Worm (Caenorhabditis elegans) whole organism, L3 larva: Measurements from ENCODE around the gene W06G6.10.

Source experiments
- aly-2 ChIP-seq: fragments of 150-350 bp; optimal IDR thresholded peaks from 2 replicates; lab custom pipeline; 2014; ENCODE audit warnings: missing biosample characterization, missing genetic modification characterization
- ama-1 ChIP-seq: fragments of 150-350 bp; optimal IDR thresholded peaks from 2 replicates; lab custom pipeline; 2018
- ceh-16 ChIP-seq: sonication (generic microtip); optimal IDR thresholded peaks from 2 replicates; lab custom pipeline; 2017; ENCODE audit warnings: missing biosample characterization, missing genetic modification characterization
- ceh-82 ChIP-seq: fragments of 150-350 bp; optimal IDR thresholded peaks from 2 replicates; lab custom pipeline; 2014; ENCODE audit warnings: missing biosample characterization, missing genetic modification characterization
- egl-5 ChIP-seq: fragments of 150-350 bp; optimal IDR thresholded peaks from 2 replicates; lab custom pipeline; 2017; ENCODE audit warnings: missing biosample characterization, missing genetic modification reagents, missing genetic modification characterization, inconsistent platforms
- elt-2 ChIP-seq: sonication (generic microtip); optimal IDR thresholded peaks from 2 replicates; lab custom pipeline; 2016; ENCODE audit warnings: missing genetic modification reagents, mild to moderate bottlenecking, missing genetic modification characterization, missing compliant biosample characterization
- elt-3 ChIP-seq, 3 experiments: fragments of 150-350 bp in 1 of 3; sonication (generic microtip) in 2 of 3; optimal IDR thresholded peaks; 2 replicates in 2 of 3; 4 replicates in 1 of 3; lab custom pipeline; 2014 to 2017; ENCODE audit warnings: missing biosample characterization in 3 of 3, missing genetic modification characterization in 3 of 3
- eor-1 ChIP-seq, 2 experiments: fragments of 150-350 bp; optimal IDR thresholded peaks; 2 replicates each; lab custom pipeline; 2014 to 2018; ENCODE audit warnings: missing biosample characterization in 2 of 2, missing genetic modification characterization in 2 of 2
- fkh-10 ChIP-seq: sonication (generic microtip); optimal IDR thresholded peaks from 2 replicates; lab custom pipeline; 2017; ENCODE audit warnings: missing biosample characterization, missing genetic modification reagents, missing genetic modification characterization
- fkh-2 ChIP-seq: fragments of 150-350 bp; optimal IDR thresholded peaks from 2 replicates; lab custom pipeline; 2014; ENCODE audit warnings: missing biosample characterization, missing genetic modification reagents, missing genetic modification characterization
- fos-1 ChIP-seq: fragments of 150-350 bp; optimal IDR thresholded peaks from 2 replicates; lab custom pipeline; 2014; ENCODE audit warnings: missing biosample characterization, missing genetic modification characterization
- hmg-11 ChIP-seq: sonication (generic microtip); optimal IDR thresholded peaks from 2 replicates; lab custom pipeline; 2016; ENCODE audit warnings: missing genetic modification characterization, missing compliant biosample characterization
- jun-1 ChIP-seq: fragments of 150-350 bp; optimal IDR thresholded peaks from 2 replicates; lab custom pipeline; 2014; ENCODE audit warnings: missing biosample characterization, missing genetic modification reagents, missing genetic modification characterization
- lin-39 ChIP-seq: fragments of 150-350 bp; optimal IDR thresholded peaks from 2 replicates; lab custom pipeline; 2018; ENCODE audit warnings: missing biosample characterization, missing genetic modification reagents, missing genetic modification characterization
- lsy-12 ChIP-seq: sonication (generic microtip); optimal IDR thresholded peaks from 2 replicates; lab custom pipeline; 2016; ENCODE audit warnings: mild to moderate bottlenecking, missing genetic modification characterization, missing compliant biosample characterization
- mdl-1 ChIP-seq: fragments of 150-350 bp; optimal IDR thresholded peaks from 2 replicates; lab custom pipeline; 2014; ENCODE audit warnings: missing biosample characterization, missing genetic modification characterization
- nhr-11 ChIP-seq: fragments of 150-350 bp; optimal IDR thresholded peaks from 2 replicates; lab custom pipeline; 2014; ENCODE audit warnings: missing biosample characterization, missing genetic modification characterization
- nhr-12 ChIP-seq: fragments of 150-350 bp; optimal IDR thresholded peaks from 2 replicates; lab custom pipeline; 2014; ENCODE audit warnings: missing biosample characterization, missing genetic modification characterization
- nhr-237 ChIP-seq: fragments of 150-350 bp; optimal IDR thresholded peaks from 2 replicates; lab custom pipeline; 2014; ENCODE audit warnings: missing biosample characterization, missing genetic modification characterization
- nhr-25 ChIP-seq: sonication (generic microtip); optimal IDR thresholded peaks from 2 replicates; lab custom pipeline; 2017; ENCODE audit warnings: missing biosample characterization, missing genetic modification characterization
- nhr-43 ChIP-seq: sonication (generic microtip); optimal IDR thresholded peaks from 2 replicates; lab custom pipeline; 2016; ENCODE audit warnings: mild to moderate bottlenecking, missing genetic modification characterization, missing compliant biosample characterization; ENCODE audit not compliant: poor library complexity, severe bottlenecking
- nhr-67 ChIP-seq: fragments of 150-350 bp; optimal IDR thresholded peaks from 2 replicates; lab custom pipeline; 2014; ENCODE audit warnings: missing biosample characterization, missing genetic modification characterization
- pha-4 ChIP-seq: fragments of 150-350 bp; optimal IDR thresholded peaks from 2 replicates; lab custom pipeline; 2014; ENCODE audit warnings: missing biosample characterization, missing genetic modification reagents, missing genetic modification characterization
- pqm-1 ChIP-seq: fragments of 150-350 bp; optimal IDR thresholded peaks from 2 replicates; lab custom pipeline; 2017; ENCODE audit warnings: missing biosample characterization, missing genetic modification characterization, inconsistent platforms
- unc-39 ChIP-seq: sonication (generic microtip); optimal IDR thresholded peaks from 4 replicates; lab custom pipeline; 2017; ENCODE audit warnings: missing biosample characterization, missing genetic modification characterization
- ztf-11 ChIP-seq: fragments of 150-350 bp; optimal IDR thresholded peaks from 2 replicates; lab custom pipeline; 2014; ENCODE audit warnings: missing biosample characterization, missing genetic modification characterization

W06G6.10 gene

ce11 chrV:16610791-16611385 lies 36.1 kb downstream of the W06G6.10 start, which contains the start of gene srw-54:
TSS of gene srw-54 (plus strand) at chrV:16611335.
- TF ChIP-seq pqm-1 (tag; lab: Kevin White, UChicago) (peak; percentile 33), nhr-25 (no peak), pha-4 (tag; lab: Kevin White, UChicago) (peak; percentile 66), nhr-43 (tag; lab: Kevin White, UChicago) (no peak), nhr-67 (tag; lab: Kevin White, UChicago) (no peak), aly-2 (no peak), unc-39 (tag; lab: Kevin White, UChicago) (no peak), nhr-12 (tag; lab: Kevin White, UChicago) (no peak), elt-2 (tag; lab: Kevin White, UChicago) (peak; percentile 76), ceh-16 (tag; lab: Kevin White, UChicago) (no peak), fos-1 (no peak), nhr-237 (tag; lab: Kevin White, UChicago) (no peak), jun-1 (tag; lab: Kevin White, UChicago) (no peak), lin-39 (tag; lab: Kevin White, UChicago) (no peak)
- TF ChIP-seq, all 47 proteins: peak for 3

- no peak for TF ChIP-seq ceh-82 (tag; lab: Kevin White, UChicago)
- no peak for TF ChIP-seq mdl-1
- no peak for TF ChIP-seq eor-1 (tag; optimal IDR thresholded peaks at IDR 0.05; lab: Kevin White, UChicago)
- peak; percentile 87 for TF ChIP-seq elt-2 (tag; lab: Kevin White, UChicago)
- peak; percentile 48 for TF ChIP-seq pha-4 (tag; lab: Kevin White, UChicago)
- TF ChIP-seq jun-1 (tag; lab: Kevin White, UChicago) = peak; percentile 48
- peak; percentile 78 for TF ChIP-seq pqm-1 (tag; lab: Kevin White, UChicago)
Measured at ce11 chrV:16610094-16610493, 36.9 kb downstream of the W06G6.10 start.

DNA sequence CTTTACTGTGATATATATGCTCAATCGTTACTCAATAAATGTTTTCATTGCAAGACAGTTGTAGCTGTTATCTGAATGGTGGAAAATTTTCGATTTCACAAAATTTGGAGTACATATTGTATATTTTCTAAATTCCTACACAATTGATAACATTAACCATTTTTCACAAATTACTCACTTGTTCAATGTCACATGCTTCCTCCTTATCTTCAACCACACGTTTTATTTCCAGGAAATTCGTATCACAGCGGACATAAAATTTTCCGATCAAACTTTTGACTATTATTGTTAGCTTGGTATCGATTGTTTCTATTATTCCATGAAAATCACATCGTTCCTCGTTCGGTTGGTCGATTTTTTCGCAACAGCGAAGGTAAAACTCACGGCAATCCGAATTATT lies 38.5 kb downstream of the W06G6.10 start:
- TF ChIP-seq pqm-1 (tag; lab: Kevin White, UChicago) (peak; percentile 81), elt-2 (tag; lab: Kevin White, UChicago) (peak; percentile 59), fkh-10 (GFP tag; lab: Kevin White, UChicago) (no peak), jun-1 (tag; lab: Kevin White, UChicago) (peak; percentile 63), fkh-2 (tag; lab: Kevin White, UChicago) (no peak), pha-4 (tag; lab: Kevin White, UChicago) (peak; percentile 56)

DNA sequence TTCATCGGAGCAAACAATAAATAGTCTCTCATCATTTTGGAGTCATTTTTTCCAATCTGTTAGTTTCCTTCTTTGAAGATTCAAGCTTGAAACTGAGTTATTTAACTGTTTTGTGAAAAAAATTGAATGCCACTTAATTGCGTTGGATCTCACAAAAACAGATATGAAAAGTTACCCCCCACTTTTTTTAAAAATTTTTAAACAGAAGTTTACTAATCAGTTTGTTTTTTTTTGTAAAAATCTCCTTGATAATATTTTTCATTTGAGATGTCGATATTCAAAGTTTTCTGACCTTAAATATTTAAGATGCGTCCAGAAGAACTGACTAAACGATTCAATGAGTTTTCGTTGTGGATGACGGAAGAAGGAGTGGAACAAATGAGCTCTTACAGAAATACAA lies 40.7 kb downstream of the W06G6.10 start, which contains the start of gene Y32B12C.1:
Y32B12C.1 (plus strand) TSS at position 301 of the 400 bp plus-strand sequence.
- no peak for TF ChIP-seq elt-3 (tag; optimal IDR thresholded peaks at IDR 0.05; lab: Kevin White, UChicago)

DNA sequence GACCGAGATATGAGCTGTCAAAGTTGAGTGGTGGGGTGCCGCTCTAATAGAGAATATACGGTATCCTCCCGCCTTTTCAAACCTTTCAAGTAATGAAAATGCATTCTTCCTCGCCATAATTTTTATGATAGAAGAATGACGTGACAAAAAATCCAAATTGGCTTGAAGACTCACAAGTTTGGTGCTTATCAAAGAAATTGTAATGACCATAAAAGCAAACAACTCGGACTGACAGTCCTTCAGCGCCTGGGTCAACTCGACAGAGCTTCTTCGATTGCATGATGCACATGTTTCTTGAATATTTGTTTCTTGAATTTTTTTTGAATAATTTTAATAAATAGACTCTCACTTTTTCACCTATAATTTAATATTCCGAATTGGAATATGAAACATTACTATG lies 41.5 kb downstream of the W06G6.10 start:
- TF ChIP-seq lin-39 (tag; lab: Kevin White, UChicago) (no peak), fkh-2 (tag; lab: Kevin White, UChicago) (no peak), pqm-1 (tag; lab: Kevin White, UChicago) (peak; percentile 0), hmg-11 (tag; lab: Kevin White, UChicago) (no peak), elt-2 (tag; lab: Kevin White, UChicago) (peak; percentile 50)

DNA sequence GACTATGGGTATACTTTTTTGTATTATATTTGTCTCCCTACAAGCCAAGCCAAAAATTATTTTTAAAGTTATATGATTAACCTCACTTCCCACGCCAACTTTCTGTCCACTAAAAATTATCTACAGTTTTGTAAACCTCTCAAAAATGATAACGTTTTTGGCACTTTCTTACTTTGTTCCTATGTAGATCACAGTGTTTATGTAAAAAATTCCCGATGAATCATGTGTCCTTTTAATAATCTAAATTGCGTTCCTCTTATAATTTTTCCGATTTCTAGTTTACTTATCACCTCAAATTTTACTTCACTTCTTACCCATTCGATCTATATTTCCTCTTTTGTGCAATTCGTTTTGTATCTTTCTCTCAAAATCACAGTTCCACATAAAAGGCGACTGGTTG lies 42.7 kb downstream of the W06G6.10 start:
- peak; percentile 42 for TF ChIP-seq elt-2 (tag; lab: Kevin White, UChicago)
- no peak for TF ChIP-seq egl-5 (tag; lab: Kevin White, UChicago)
- peak; percentile 56 for TF ChIP-seq pqm-1 (tag; lab: Kevin White, UChicago)

DNA sequence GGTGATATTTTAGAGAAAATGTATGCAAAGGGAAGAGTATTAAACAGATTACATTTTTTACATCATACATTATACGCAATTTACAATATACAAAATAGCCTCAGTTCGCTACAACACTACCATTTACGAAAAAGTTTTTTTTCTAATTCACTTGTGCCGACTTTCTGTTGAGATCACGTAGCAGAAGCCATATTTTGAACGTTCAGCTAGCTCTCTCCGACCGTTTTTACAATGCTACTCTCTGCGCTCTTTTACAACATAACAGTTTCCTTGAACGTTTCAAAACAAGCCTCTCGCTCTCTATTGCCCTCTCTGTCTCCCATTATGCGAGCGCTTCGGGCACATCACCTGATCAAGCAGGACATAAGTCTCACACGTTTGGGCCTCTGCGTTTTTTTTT lies 43.9 kb downstream of the W06G6.10 start, which contains the start of gene T03E6.8:
T03E6.8 (minus strand) TSS at position 101 of the 400 bp plus-strand sequence.
- TF ChIP-seq mdl-1 (no peak), nhr-11 (tag; lab: Kevin White, UChicago) (no peak), nhr-43 (tag; lab: Kevin White, UChicago) (no peak), aly-2 (no peak), lsy-12 (tag; lab: Kevin White, UChicago) (no peak), nhr-67 (tag; lab: Kevin White, UChicago) (no peak), ztf-11 (tag; lab: Kevin White, UChicago) (no peak), ama-1 (lab: Kevin White, UChicago) (no peak)
